Worm (Caenorhabditis elegans): ENCODE results near the gene srx-114.

srx-114 gene

DNA sequence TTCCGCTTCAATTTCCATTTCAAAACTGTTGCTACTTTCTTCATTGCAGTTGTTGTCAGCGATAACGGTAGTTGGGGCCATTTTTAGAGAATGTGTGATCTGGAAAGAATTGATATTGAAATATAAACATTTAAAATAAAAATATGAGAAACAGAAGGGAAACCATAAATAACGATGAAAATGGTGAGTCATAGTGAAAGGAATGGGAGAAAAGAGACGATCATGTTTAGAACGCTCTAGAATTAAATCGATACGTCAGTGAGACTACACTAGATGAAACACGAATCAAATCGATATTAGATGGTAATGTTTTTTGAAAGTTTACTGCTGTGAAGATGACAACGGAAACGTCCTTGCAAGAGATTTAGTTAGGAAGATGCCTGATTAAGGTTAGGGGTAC lies 24.0 kb downstream of the srx-114 start, which contains the start of the genes EEED8.12 and EEED8.4:
Gene EEED8.12, minus strand, starts transcription at position 101 of the 400 bp plus-strand sequence.
Gene EEED8.4, plus strand, starts transcription at position 396 of the 400 bp plus-strand sequence.
- TF ChIP-seq nhr-25 (tag; optimal IDR thresholded peaks at IDR 0.05) (no peak), sma-9 (GFP tag; optimal IDR thresholded peaks at IDR 0.05) (no peak), sma-9 (tag; optimal IDR thresholded peaks at IDR 0.05) (no peak), mbf-1 (tag; optimal IDR thresholded peaks at IDR 0.05) (no peak), sem-4 (tag; optimal IDR thresholded peaks at IDR 0.05) (no peak), ztf-1 (GFP tag; conservative IDR thresholded peaks at IDR 0.05) (no peak), crh-2 (tag; optimal IDR thresholded peaks at IDR 0.05) (no peak), sma-3 (GFP tag; optimal IDR thresholded peaks at IDR 0.05) (no peak), F13H6.1 (tag; optimal IDR thresholded peaks at IDR 0.05) (no peak), nhr-6 (tag; optimal IDR thresholded peaks at IDR 0.05) (no peak), R02D3.7 (tag; optimal IDR thresholded peaks at IDR 0.05) (no peak), unc-62 (GFP tag; optimal IDR thresholded peaks at IDR 0.05) (no peak), unc-39 (tag; optimal IDR thresholded peaks at IDR 0.05) (no peak), lin-11 (tag; optimal IDR thresholded peaks at IDR 0.05) (no peak), fos-1 (tag; optimal IDR thresholded peaks at IDR 0.05) (no peak), dmd-4 (tag; optimal IDR thresholded peaks at IDR 0.05) (no peak), ztf-4 (tag; optimal IDR thresholded peaks at IDR 0.05) (no peak), aly-2 (tag; optimal IDR thresholded peaks at IDR 0.05) (no peak)

DNA sequence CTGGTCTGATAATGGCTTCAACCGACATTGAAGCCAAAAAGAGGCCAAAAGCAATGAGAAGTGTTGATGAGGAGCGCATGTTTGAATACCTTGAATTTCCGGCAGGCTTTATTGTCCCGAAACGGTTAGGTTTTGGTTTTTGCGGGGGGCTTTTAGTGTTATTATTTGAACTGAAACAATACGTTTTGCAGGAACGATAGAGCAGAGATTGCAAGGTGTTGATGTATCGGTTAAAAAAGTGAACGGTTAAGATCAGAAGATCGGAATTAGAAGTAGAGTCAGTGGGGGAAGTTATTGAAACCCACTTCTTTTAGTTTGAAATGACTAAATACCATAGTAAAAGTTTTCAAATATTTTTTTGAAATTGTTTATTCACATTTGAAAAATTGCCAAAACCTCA lies 25.4 kb downstream of the srx-114 start, which contains the start of gene clec-141:
Gene clec-141, minus strand, starts transcription at position 101 of the 400 bp plus-strand sequence.
- no peak for TF ChIP-seq unc-39 (tag; optimal IDR thresholded peaks at IDR 0.05)
- no peak for TF ChIP-seq C34F6.9 (tag; optimal IDR thresholded peaks at IDR 0.05)
- TF ChIP-seq Y55F3AM.14 (GFP tag; optimal IDR thresholded peaks at IDR 0.05) = no peak
- TF ChIP-seq nhr-6 (tag; optimal IDR thresholded peaks at IDR 0.05) = no peak
- TF ChIP-seq peb-1 (tag; optimal IDR thresholded peaks at IDR 0.05) = no peak
- TF ChIP-seq ama-1 (optimal IDR thresholded peaks at IDR 0.05) = no peak
- no peak for TF ChIP-seq nhr-23 (tag; optimal IDR thresholded peaks at IDR 0.05)
- TF ChIP-seq nhr-129 (tag; optimal IDR thresholded peaks at IDR 0.05) = no peak
- no peak for TF ChIP-seq dmd-4 (tag; optimal IDR thresholded peaks at IDR 0.05)
- TF ChIP-seq ztf-11 (tag; optimal IDR thresholded peaks at IDR 0.05) = no peak
- no peak for TF ChIP-seq fos-1 (tag; optimal IDR thresholded peaks at IDR 0.05)
- no peak for TF ChIP-seq ceh-16 (tag; optimal IDR thresholded peaks at IDR 0.05)
- no peak for TF ChIP-seq F13H6.1 (tag; optimal IDR thresholded peaks at IDR 0.05)
- TF ChIP-seq egl-27 (tag; optimal IDR thresholded peaks at IDR 0.05) = no peak

DNA sequence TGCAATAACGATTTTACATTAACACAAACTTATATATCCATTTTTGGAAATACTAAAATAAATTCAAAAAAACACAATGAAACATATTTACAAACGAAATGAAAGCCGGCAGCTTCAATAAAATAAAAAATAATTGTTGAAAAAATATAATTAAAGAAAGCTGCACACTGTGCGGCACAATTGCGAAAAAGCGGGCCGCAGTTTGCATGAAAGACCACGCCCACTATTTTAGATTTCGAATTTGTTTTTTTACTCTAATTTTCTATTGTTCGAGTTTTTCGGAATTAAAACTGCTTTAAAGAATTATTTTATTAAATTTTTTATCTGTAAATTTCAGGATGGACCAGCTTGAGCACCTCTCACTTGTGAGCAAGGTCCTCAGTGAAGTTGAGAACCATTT lies 33.8 kb downstream of the srx-114 start, which contains the start of gene mog-5:
Gene mog-5, plus strand, starts transcription at position 338 of the 400 bp plus-strand sequence.
- no peak for TF ChIP-seq lsy-2 (tag; optimal IDR thresholded peaks at IDR 0.05)
- TF ChIP-seq sma-3 (GFP tag; optimal IDR thresholded peaks at IDR 0.05) = no peak
- TF ChIP-seq gmeb-1 (tag; optimal IDR thresholded peaks at IDR 0.05) = peak; percentile 57
- TF ChIP-seq ceh-16 (tag; optimal IDR thresholded peaks at IDR 0.05) = no peak
- peak; percentile 8 for TF ChIP-seq C34F6.9 (tag; optimal IDR thresholded peaks at IDR 0.05)
- peak; percentile 12 for TF ChIP-seq sem-4 (tag; optimal IDR thresholded peaks at IDR 0.05)
- TF ChIP-seq unc-55 (GFP tag; optimal IDR thresholded peaks at IDR 0.05) = peak; percentile 45
- no peak for TF ChIP-seq nhr-237 (tag; optimal IDR thresholded peaks at IDR 0.05)

DNA sequence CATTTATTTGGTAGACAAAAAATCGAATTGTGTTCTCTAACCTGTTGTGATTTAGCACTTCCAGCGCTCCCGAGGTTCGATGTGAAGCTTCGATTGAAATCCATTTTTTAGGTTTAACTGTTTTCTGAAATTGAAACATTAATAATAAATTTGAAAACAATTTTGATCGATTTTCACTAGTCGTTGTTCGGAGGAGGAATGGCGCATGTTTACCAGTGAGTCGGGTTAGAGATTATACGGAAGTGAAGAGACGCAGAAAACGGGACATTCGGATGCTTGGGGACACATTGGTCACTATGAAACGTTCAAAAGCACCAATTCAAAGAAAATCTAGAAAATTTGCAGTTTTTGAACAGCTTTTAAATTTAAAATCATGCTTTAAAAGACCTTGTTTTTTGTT lies 34.2 kb downstream of the srx-114 start, which contains the start of gene fbxl-3:
Gene fbxl-3, minus strand, starts transcription at position 124 of the 400 bp plus-strand sequence.
- TF ChIP-seq sma-3 (GFP tag; optimal IDR thresholded peaks at IDR 0.05) (no peak), snpc-4 (tag; optimal IDR thresholded peaks at IDR 0.05) (no peak), nhr-6 (tag; optimal IDR thresholded peaks at IDR 0.05) (no peak), mbf-1 (tag; optimal IDR thresholded peaks at IDR 0.05) (no peak), skn-1 (tag; optimal IDR thresholded peaks at IDR 0.05) (no peak), nhr-23 (tag; optimal IDR thresholded peaks at IDR 0.05) (no peak)

DNA sequence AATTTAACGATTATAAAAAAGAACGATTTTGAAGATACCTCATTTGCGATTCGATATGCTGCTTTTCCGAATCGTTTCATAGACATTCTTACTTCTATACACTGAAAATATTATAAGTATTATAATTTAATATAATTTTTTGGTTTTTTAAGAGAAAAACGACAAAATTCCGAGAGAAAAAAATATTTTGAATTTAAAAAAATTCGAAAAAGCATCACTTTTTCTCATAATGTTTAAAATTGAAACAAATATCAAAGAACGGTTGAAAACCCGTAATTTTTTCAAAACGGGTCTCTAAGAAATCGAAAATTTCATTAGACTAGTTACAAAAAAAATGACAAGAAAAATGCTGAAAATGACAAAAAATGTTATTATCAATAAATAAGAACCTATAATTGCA lies 37.4 kb downstream of the srx-114 start, which contains the start of gene pink-1:
Gene pink-1, minus strand, starts transcription at position 101 of the 400 bp plus-strand sequence.
- TF ChIP-seq fos-1 (tag; optimal IDR thresholded peaks at IDR 0.05) (no peak), zag-1 (tag; optimal IDR thresholded peaks at IDR 0.05) (no peak), lin-13 (GFP tag; optimal IDR thresholded peaks at IDR 0.05) (no peak)

Measured in whole organism, L2 larva.